Worm (Caenorhabditis elegans) whole organism, L4/young adult: Measurements from ENCODE around the gene col-120.

Source experiments
- W03F9.2 ChIP-seq: fragments of 150-350 bp; optimal IDR thresholded peaks from 2 replicates; lab custom pipeline; 2014; ENCODE audit warnings: missing biosample characterization, missing genetic modification characterization
- dao-5 ChIP-seq: sonication (generic microtip); optimal IDR thresholded peaks from 2 replicates; lab custom pipeline; 2016; ENCODE audit warnings: missing genotype, missing genetic modification characterization, moderate library complexity, missing compliant biosample characterization
- him-1 ChIP-seq: sonication (generic microtip); optimal IDR thresholded peaks from 2 replicates; lab custom pipeline; 2016; ENCODE audit warnings: missing genotype, missing genetic modification reagents, missing genetic modification characterization, missing compliant biosample characterization

The col-120 gene

ce11 chrIV:9243670-9244069, 17.9 kb downstream of the col-120 start, which contains the start of gene rab-28:
rab-28 (minus strand) TSS chrIV:9244012.
- TF ChIP-seq dao-5 (tag; lab: Kevin White, UChicago) = no peak
- no peak for TF ChIP-seq him-1 (tag; lab: Kevin White, UChicago)
- no peak for TF ChIP-seq W03F9.2 (tag; lab: Kevin White, UChicago)

- TF ChIP-seq him-1 (tag; lab: Kevin White, UChicago) = no peak
- TF ChIP-seq dao-5 (tag; lab: Kevin White, UChicago) = no peak
- TF ChIP-seq W03F9.2 (tag; lab: Kevin White, UChicago) = no peak
Measured at ce11 chrIV:9239151-9239550, 22.4 kb downstream of the col-120 start.

- TF ChIP-seq him-1 (tag; lab: Kevin White, UChicago) = no peak
- no peak for TF ChIP-seq W03F9.2 (tag; lab: Kevin White, UChicago)
- TF ChIP-seq dao-5 (tag; lab: Kevin White, UChicago) = no peak
Measured at ce11 chrIV:9232421-9233141, 29.0 kb downstream of the col-120 start, which contains the start of gene Y11D7A.3. Y11D7A.3 (plus strand) TSS chrIV:9233091.

ce11 chrIV:9227650-9228049, 33.9 kb downstream of the col-120 start:
- TF ChIP-seq him-1 (tag; lab: Kevin White, UChicago) (no peak), W03F9.2 (tag; lab: Kevin White, UChicago) (no peak), dao-5 (tag; lab: Kevin White, UChicago) (no peak)

- no peak for TF ChIP-seq W03F9.2 (tag; lab: Kevin White, UChicago)
- no peak for TF ChIP-seq him-1 (tag; lab: Kevin White, UChicago)
- no peak for TF ChIP-seq dao-5 (tag; lab: Kevin White, UChicago)
Measured at ce11 chrIV:9224825-9225224, 36.8 kb downstream of the col-120 start, which contains the start of gene C46C2.3. C46C2.3 (plus strand) TSS chrIV:9225125.

ce11 chrIV:9218415-9218814, 43.2 kb downstream of the col-120 start:
- no peak for TF ChIP-seq dao-5 (tag; lab: Kevin White, UChicago)
- TF ChIP-seq him-1 (tag; lab: Kevin White, UChicago) = no peak
- TF ChIP-seq W03F9.2 (tag; lab: Kevin White, UChicago) = no peak

- no peak for TF ChIP-seq W03F9.2 (tag; lab: Kevin White, UChicago)
- no peak for TF ChIP-seq dao-5 (tag; lab: Kevin White, UChicago)
- TF ChIP-seq him-1 (tag; lab: Kevin White, UChicago) = no peak
Measured at ce11 chrIV:9217426-9217825, 44.2 kb downstream of the col-120 start, which contains the start of gene C46C2.2. C46C2.2 (plus strand) TSS chrIV:9217726.

ce11 chrIV:9216956-9217355, 44.6 kb downstream of the col-120 start:
- TF ChIP-seq W03F9.2 (tag; lab: Kevin White, UChicago) = no peak
- no peak for TF ChIP-seq him-1 (tag; lab: Kevin White, UChicago)
- no peak for TF ChIP-seq dao-5 (tag; lab: Kevin White, UChicago)

- TF ChIP-seq W03F9.2 (tag; lab: Kevin White, UChicago) (no peak), him-1 (tag; lab: Kevin White, UChicago) (no peak), dao-5 (tag; lab: Kevin White, UChicago) (no peak)
Measured at ce11 chrIV:9216437-9216836, 45.1 kb downstream of the col-120 start.

- TF ChIP-seq W03F9.2 (tag; lab: Kevin White, UChicago) (no peak), him-1 (tag; lab: Kevin White, UChicago) (no peak), dao-5 (tag; lab: Kevin White, UChicago) (no peak)
Measured at ce11 chrIV:9215824-9216223, 45.8 kb downstream of the col-120 start.

ce11 chrIV:9214823-9215222, 46.8 kb downstream of the col-120 start:
- TF ChIP-seq him-1 (tag; lab: Kevin White, UChicago) = no peak

- TF ChIP-seq him-1 (tag; lab: Kevin White, UChicago) (no peak), dao-5 (tag; lab: Kevin White, UChicago) (no peak), W03F9.2 (tag; lab: Kevin White, UChicago) (no peak)
Measured at ce11 chrIV:9212121-9212520, 49.5 kb downstream of the col-120 start, which contains the start of gene C46C2.6. C46C2.6 (plus strand) TSS chrIV:9212421.

- TF ChIP-seq W03F9.2 (tag; lab: Kevin White, UChicago) = no peak
- TF ChIP-seq him-1 (tag; lab: Kevin White, UChicago) = no peak
- no peak for TF ChIP-seq dao-5 (tag; lab: Kevin White, UChicago)
Measured at ce11 chrIV:9210841-9211240, 50.7 kb downstream of the col-120 start.
